Fruit fly (Drosophila melanogaster): ENCODE measurements around the gene Or19b.
A peak's percentile ranks its signal among the peaks of the same experiment; 100 is the strongest.
"Not testable (repeated sequence)": the region's sequence is repeated elsewhere in the genome, so short reads cannot be mapped to it uniquely, and the experiment has no call there.

The Or19b gene

dm6 chrX:20094098-20094497 lies at the start of gene Or19b:
Gene Or19b, plus strand, starts transcription at chrX:20094398.
- TF ChIP-seq CG8478, CTCF (optimal IDR thresholded peaks at IDR 0.05): not testable (repeated sequence)

- TF ChIP-seq CTCF (optimal IDR thresholded peaks at IDR 0.05), result no peak
- TF ChIP-seq CG8478 (optimal IDR thresholded peaks at IDR 0.05), result no peak
Observed at dm6 chrX:20050994-20051393, 43.2 kb upstream of the Or19b start, which contains the start of gene CG9570. Gene CG9570, plus strand, starts transcription at chrX:20051294.

DNA sequence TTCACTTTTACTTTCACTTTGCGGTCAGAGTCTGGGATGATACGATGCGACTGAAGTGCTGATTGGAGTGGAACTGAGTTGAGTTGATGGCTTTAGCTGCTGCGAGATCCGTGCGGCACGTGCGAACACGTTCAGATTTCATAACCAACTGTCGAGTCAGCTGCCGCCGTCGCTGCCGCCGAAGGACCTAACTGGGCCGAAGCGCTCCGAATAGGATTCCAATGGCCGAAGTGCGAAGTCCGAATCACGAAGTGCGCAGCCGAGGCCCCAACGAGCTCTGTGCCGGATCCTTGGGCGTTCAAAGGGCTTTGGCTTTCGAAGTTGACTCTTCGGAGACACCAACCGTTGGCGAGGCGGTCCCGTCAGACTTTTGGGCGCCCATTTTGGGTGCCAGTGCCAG lies 31.6 kb upstream of the Or19b start, which contains the start of gene Dop2R:
Gene Dop2R (minus strand): TSS at position 131 of the 400 bp plus-strand sequence.
- TF ChIP-seq CG8478 (optimal IDR thresholded peaks at IDR 0.05), result no peak
- no peak for TF ChIP-seq CTCF (optimal IDR thresholded peaks at IDR 0.05)

DNA sequence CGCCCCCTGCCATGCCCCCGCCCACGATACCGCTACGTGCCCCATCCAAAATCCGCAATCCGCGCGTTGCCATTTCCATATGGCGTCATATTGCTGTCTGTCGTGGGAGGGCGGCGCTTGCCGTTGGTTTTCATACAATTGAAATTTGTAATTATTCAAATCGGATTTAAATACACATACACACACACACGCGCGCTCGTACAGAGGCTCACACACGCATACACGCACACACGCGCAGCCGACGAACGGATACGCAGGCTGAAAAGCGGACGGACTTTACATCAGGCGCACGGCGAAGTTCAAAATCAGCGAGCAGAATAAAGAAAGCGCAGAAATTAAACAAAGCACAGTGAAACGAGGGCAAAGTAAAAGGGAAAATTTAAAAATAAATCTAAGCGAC lies 27.2 kb upstream of the Or19b start:
- TF ChIP-seq CTCF (optimal IDR thresholded peaks at IDR 0.05) (no peak), CG8478 (optimal IDR thresholded peaks at IDR 0.05) (no peak)

dm6 chrX:20083762-20084161 lies 10.4 kb upstream of the Or19b start:
- TF ChIP-seq CTCF (optimal IDR thresholded peaks at IDR 0.05) (no peak), CG8478 (optimal IDR thresholded peaks at IDR 0.05) (no peak)

DNA sequence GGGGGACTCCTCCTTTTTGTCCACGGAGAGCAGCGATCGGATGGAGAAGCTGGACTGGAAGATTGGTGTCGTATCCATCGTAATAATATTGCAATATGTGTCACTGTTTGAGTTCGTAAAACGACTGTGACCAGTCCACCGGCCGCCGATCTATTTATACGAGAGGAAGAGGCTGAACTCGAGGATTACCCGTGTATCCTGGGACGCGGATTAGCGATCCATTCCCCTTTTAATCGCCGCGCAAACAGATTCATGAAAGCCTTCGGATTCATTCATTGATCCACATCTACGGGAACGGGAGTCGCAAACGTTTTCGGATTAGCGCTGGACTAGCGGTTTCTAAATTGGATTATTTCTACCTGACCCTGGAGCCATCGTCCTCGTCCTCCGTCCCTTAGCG lies 1.9 kb upstream of the Or19b start, which contains the start of gene fd19B:
Gene fd19B (minus strand): TSS at position 101 of the 400 bp plus-strand sequence.
- TF ChIP-seq CTCF (optimal IDR thresholded peaks at IDR 0.05) (no peak), CG8478 (optimal IDR thresholded peaks at IDR 0.05) (no peak)

- TF ChIP-seq CG8478, CTCF (optimal IDR thresholded peaks at IDR 0.05): not testable (repeated sequence)
Observed at dm6 chrX:20096374-20096773, 2.2 kb downstream of the Or19b start, which contains the start of gene CG42581. Gene CG42581, minus strand, starts transcription at chrX:20096474.

dm6 chrX:20104987-20105386 lies 10.8 kb downstream of the Or19b start:
- TF ChIP-seq CTCF (optimal IDR thresholded peaks at IDR 0.05), result peak; percentile 68 to 74
- no peak for TF ChIP-seq CG8478 (optimal IDR thresholded peaks at IDR 0.05)

DNA sequence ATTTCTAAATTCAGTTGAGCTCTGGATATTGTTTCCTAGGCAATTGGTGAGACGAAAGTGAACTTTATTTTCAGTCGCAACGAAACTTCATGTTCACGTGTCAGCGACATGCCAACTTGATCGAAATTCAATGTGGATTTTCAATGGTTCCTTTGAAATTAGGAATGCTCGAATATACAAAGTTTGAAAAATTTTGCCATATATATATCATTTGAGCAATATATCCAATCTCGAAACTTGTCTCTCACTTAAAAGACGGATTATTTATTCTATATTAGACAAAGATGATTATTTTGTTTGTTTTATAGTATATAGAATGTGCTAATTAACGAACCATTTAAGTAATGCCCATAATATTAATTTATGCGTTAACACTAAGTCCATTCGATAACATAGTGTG lies 16.3 kb downstream of the Or19b start, which contains the start of gene karr:
Gene karr (minus strand): TSS at position 101 of the 400 bp plus-strand sequence.
- TF ChIP-seq CG8478 (optimal IDR thresholded peaks at IDR 0.05) (no peak), CTCF (optimal IDR thresholded peaks at IDR 0.05) (no peak)

DNA sequence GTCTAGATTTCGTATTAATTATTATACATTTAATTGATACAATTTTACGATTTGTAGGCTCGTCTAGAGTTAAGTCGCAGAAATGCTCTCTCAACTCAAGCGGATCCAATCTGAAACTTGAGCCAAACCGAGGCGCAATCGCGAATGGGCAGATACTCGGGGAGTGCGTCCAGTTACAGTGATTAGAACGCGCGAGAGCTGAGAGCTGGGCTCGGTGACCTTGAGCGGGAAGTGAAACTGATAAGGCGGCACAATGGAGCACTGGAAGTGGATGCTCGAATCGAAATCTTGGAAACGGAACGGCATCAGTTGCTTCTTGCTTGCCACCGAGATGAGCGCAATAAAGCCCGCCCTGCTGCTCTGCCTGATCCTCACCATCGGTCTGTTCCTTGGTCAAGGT lies 28.0 kb downstream of the Or19b start, which contains the start of gene CG34331:
Gene CG34331 (plus strand): TSS at position 301 of the 400 bp plus-strand sequence.
- TF ChIP-seq CG8478 (optimal IDR thresholded peaks at IDR 0.05) (no peak), CTCF (optimal IDR thresholded peaks at IDR 0.05) (no peak)

- no peak for TF ChIP-seq CG8478 (optimal IDR thresholded peaks at IDR 0.05)
- TF ChIP-seq CTCF (optimal IDR thresholded peaks at IDR 0.05), result no peak
Observed at dm6 chrX:20129554-20129953, 35.4 kb downstream of the Or19b start.

DNA sequence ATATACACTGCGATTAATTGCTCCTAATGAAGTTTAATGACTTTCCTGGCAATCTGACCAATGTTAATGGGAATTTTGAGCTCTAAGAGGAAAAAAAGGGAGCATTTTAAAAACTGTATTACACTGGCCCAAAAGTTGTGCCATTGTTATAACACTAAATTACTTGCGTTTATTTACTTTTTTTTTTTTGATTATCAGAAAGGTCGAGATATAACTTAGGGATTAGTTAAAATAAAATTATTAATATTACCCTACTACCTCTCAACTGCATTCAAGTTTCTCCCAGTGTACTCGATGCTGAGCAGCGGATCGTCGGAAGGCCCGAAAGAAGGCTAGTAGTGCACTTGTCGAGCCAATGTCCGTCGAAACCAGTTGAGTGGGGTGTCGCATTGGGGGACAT lies 36.3 kb downstream of the Or19b start:
- no peak for TF ChIP-seq CTCF (optimal IDR thresholded peaks at IDR 0.05)
- no peak for TF ChIP-seq CG8478 (optimal IDR thresholded peaks at IDR 0.05)

- TF ChIP-seq CTCF (optimal IDR thresholded peaks at IDR 0.05) (no peak), CG8478 (optimal IDR thresholded peaks at IDR 0.05) (no peak)
Observed at dm6 chrX:20133432-20133831, 39.2 kb downstream of the Or19b start, which contains the start of gene CG15322. Gene CG15322, plus strand, starts transcription at chrX:20133579.

DNA sequence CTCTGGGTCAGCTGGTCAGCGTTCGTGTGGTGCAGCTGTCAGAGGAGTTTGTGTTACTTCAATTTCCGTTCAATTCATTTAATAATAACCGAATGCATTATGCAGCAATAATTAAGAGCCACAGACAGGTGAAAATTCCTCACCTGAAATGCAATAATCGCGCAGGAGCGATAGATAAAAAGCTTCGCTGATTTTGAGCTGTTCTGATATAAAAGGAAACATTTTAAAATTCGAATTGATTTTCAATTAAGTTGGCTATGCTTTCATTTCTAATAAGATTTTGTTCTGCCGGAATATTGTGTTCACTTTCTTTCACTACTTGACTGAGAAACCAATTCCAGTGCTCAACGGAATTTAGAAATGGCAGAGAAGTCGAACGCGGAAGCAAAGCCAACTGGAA lies 45.3 kb downstream of the Or19b start, which contains the start of gene CG42583:
Gene CG42583 (plus strand): TSS at position 301 of the 400 bp plus-strand sequence.
- TF ChIP-seq CG8478 (optimal IDR thresholded peaks at IDR 0.05) (no peak), CTCF (optimal IDR thresholded peaks at IDR 0.05) (no peak)

dm6 chrX:20140710-20141109 lies 46.5 kb downstream of the Or19b start, which contains the start of gene CG34332:
Gene CG34332, plus strand, starts transcription at chrX:20141010.
- TF ChIP-seq CTCF (optimal IDR thresholded peaks at IDR 0.05) (no peak), CG8478 (optimal IDR thresholded peaks at IDR 0.05) (no peak)

- not testable (repeated sequence) for TF ChIP-seq CG8478, CTCF (optimal IDR thresholded peaks at IDR 0.05)
Observed at dm6 chrX:20143088-20143487, 48.9 kb downstream of the Or19b start, which contains the start of gene Or19a. Gene Or19a, minus strand, starts transcription at chrX:20143188.

Measured in S2 (cell line).